Worm (Caenorhabditis elegans) whole organism, late embryonic: ENCODE measurements around the gene npp-15.
"Not testable (repeated sequence)": the region's sequence is repeated elsewhere in the genome, so short reads cannot be mapped to it uniquely, and the experiment has no call there.

Experiments used
- T23F11.4 ChIP-seq: fragments of 200-800 bp; sonication (Bioruptor generic); optimal IDR thresholded peaks from 2 replicates; lab custom pipeline; 2018; ENCODE audit warnings: mild to moderate bottlenecking, missing genetic modification characterization, missing compliant biosample characterization
- Y22D7AL.16 ChIP-seq: sonication (generic microtip); optimal IDR thresholded peaks from 2 replicates; lab custom pipeline; 2016; ENCODE audit warnings: missing genetic modification characterization, missing compliant biosample characterization
- ahr-1 ChIP-seq: sonication (generic microtip); optimal IDR thresholded peaks from 2 replicates; lab custom pipeline; 2016; ENCODE audit warnings: missing genetic modification characterization, missing compliant biosample characterization
- ama-1 ChIP-seq: fragments of 150-350 bp; optimal IDR thresholded peaks from 2 replicates; lab custom pipeline; 2014
- ceh-2 ChIP-seq: sonication (generic microtip); optimal IDR thresholded peaks from 2 replicates; lab custom pipeline; 2016; ENCODE audit warnings: missing genotype, missing genetic modification characterization, missing compliant biosample characterization
- ceh-22 ChIP-seq: sonication (generic microtip); optimal IDR thresholded peaks from 2 replicates; lab custom pipeline; 2017; ENCODE audit warnings: missing biosample characterization, missing genetic modification characterization
- ceh-24 ChIP-seq: sonication (generic microtip); optimal IDR thresholded peaks from 2 replicates; lab custom pipeline; 2016; ENCODE audit warnings: mild to moderate bottlenecking, missing genetic modification characterization, missing compliant biosample characterization
- ceh-34 ChIP-seq: sonication (generic microtip); optimal IDR thresholded peaks from 2 replicates; lab custom pipeline; 2016; ENCODE audit warnings: mild to moderate bottlenecking, missing genetic modification characterization, missing compliant biosample characterization
- ceh-45 ChIP-seq: fragments of 200-800 bp; sonication (Bioruptor generic); IDR thresholded peaks from 2 replicates; pipeline ENCODE4 v1.3.6; 2022; ENCODE audit warnings: missing genetic modification reagents, missing genetic modification characterization, missing compliant biosample characterization
- dmd-4 ChIP-seq: sonication (generic microtip); optimal IDR thresholded peaks from 2 replicates; lab custom pipeline; 2016; ENCODE audit warnings: borderline replicate concordance, missing genetic modification characterization, missing compliant biosample characterization
- elt-2 ChIP-seq: sonication (generic microtip); optimal IDR thresholded peaks from 2 replicates; lab custom pipeline; 2016; ENCODE audit warnings: missing genetic modification reagents, missing genetic modification characterization, missing compliant biosample characterization
- elt-4 ChIP-seq: sonication (generic microtip); optimal IDR thresholded peaks from 2 replicates; lab custom pipeline; 2016; ENCODE audit warnings: missing genetic modification characterization, missing compliant biosample characterization
- fkh-10 ChIP-seq: fragments of 150-350 bp; optimal IDR thresholded peaks from 2 replicates; lab custom pipeline; 2014; ENCODE audit warnings: missing biosample characterization, missing genetic modification reagents, missing genetic modification characterization
- fkh-6 ChIP-seq: sonication (generic microtip); optimal IDR thresholded peaks from 2 replicates; lab custom pipeline; 2016; ENCODE audit warnings: missing genetic modification characterization, missing compliant biosample characterization
- hlh-15 ChIP-seq: sonication (generic microtip); optimal IDR thresholded peaks from 2 replicates; lab custom pipeline; 2016; ENCODE audit warnings: missing genetic modification characterization, missing compliant biosample characterization
- lim-6 ChIP-seq: sonication (generic microtip); optimal IDR thresholded peaks from 2 replicates; lab custom pipeline; 2016; ENCODE audit warnings: missing genetic modification characterization, missing compliant biosample characterization
- madf-2 ChIP-seq: sonication (generic microtip); optimal IDR thresholded peaks from 2 replicates; lab custom pipeline; 2017; ENCODE audit warnings: missing genetic modification characterization, missing compliant biosample characterization
- mec-3 ChIP-seq: sonication (generic microtip); optimal IDR thresholded peaks from 2 replicates; lab custom pipeline; 2016; ENCODE audit warnings: borderline replicate concordance, missing genetic modification characterization, missing compliant biosample characterization
- nfya-1 ChIP-seq: sonication (generic microtip); optimal IDR thresholded peaks from 2 replicates; lab custom pipeline; 2017; ENCODE audit warnings: missing genetic modification characterization, mild to moderate bottlenecking, missing compliant biosample characterization, antibody characterized with exemption, moderate library complexity
- npax-4 ChIP-seq: sonication (generic microtip); optimal IDR thresholded peaks from 2 replicates; lab custom pipeline; 2016; ENCODE audit warnings: missing genetic modification characterization, missing compliant biosample characterization
- odd-2 ChIP-seq: sonication (generic microtip); optimal IDR thresholded peaks from 2 replicates; lab custom pipeline; 2017; ENCODE audit warnings: antibody characterized with exemption, mild to moderate bottlenecking, missing genetic modification characterization, missing compliant biosample characterization
- pat-9 ChIP-seq: fragments of 200-800 bp; sonication (Bioruptor generic); optimal IDR thresholded peaks from 2 replicates; lab custom pipeline; 2018; ENCODE audit warnings: mild to moderate bottlenecking, missing genetic modification characterization, moderate library complexity, missing compliant biosample characterization
- pha-4 ChIP-seq: fragments of 150-350 bp; optimal IDR thresholded peaks from 2 replicates; lab custom pipeline; 2018; ENCODE audit warnings: missing biosample characterization, missing genetic modification reagents, missing genetic modification characterization
- pqm-1 ChIP-seq: sonication (generic microtip); optimal IDR thresholded peaks from 2 replicates; lab custom pipeline; 2016; ENCODE audit warnings: missing genetic modification characterization, missing compliant biosample characterization
- rnt-1 ChIP-seq: sonication (generic microtip); optimal IDR thresholded peaks from 2 replicates; lab custom pipeline; 2016; ENCODE audit warnings: missing genetic modification characterization, missing compliant biosample characterization
- sox-4 ChIP-seq: sonication (generic microtip); optimal IDR thresholded peaks from 2 replicates; lab custom pipeline; 2017; ENCODE audit warnings: mild to moderate bottlenecking, missing genetic modification characterization, inconsistent platforms, missing compliant biosample characterization
- tbx-7 ChIP-seq: sonication (generic microtip); optimal IDR thresholded peaks from 2 replicates; lab custom pipeline; 2016; ENCODE audit warnings: missing genotype, missing genetic modification characterization, missing compliant biosample characterization
- ttx-3 ChIP-seq: sonication (generic microtip); optimal IDR thresholded peaks from 2 replicates; lab custom pipeline; 2016; ENCODE audit warnings: missing genetic modification reagents, missing genetic modification characterization, missing compliant biosample characterization
- unc-3 ChIP-seq, 2 experiments: fragments of 200-800 bp in 1 of 2; sonication (Bioruptor generic) in 1 of 2; sonication (generic microtip) in 1 of 2; conservative IDR thresholded peaks in 1 of 2; optimal IDR thresholded peaks in 1 of 2; 2 replicates each; pipeline versions ENCODE4 v1.3.6 to Lab custom; 2016 to 2022; ENCODE audit warnings: missing compliant biosample characterization in 2 of 2, missing genetic modification characterization in 2 of 2, missing genetic modification reagents in 1 of 2
- unc-42 ChIP-seq: sonication (generic microtip); optimal IDR thresholded peaks from 2 replicates; lab custom pipeline; 2016; ENCODE audit warnings: missing genotype, missing genetic modification characterization, missing compliant biosample characterization
- unc-55 ChIP-seq: sonication (generic microtip); optimal IDR thresholded peaks from 2 replicates; lab custom pipeline; 2017; ENCODE audit warnings: missing biosample characterization, missing genetic modification reagents, missing genetic modification characterization
- unc-86 ChIP-seq: sonication (generic microtip); optimal IDR thresholded peaks from 2 replicates; lab custom pipeline; 2016; ENCODE audit warnings: missing genetic modification characterization, missing compliant biosample characterization

Gene npp-15

ce11 chrIII:7956965-7957364, 28.1 kb downstream of the npp-15 start, which contains the start of gene C29E4.9 (continued):
- TF ChIP-seq unc-55 (GFP tag; lab: Kevin White, UChicago) = no peak

- TF ChIP-seq nfya-1 (tag; lab: Kevin White, UChicago) (peak; percentile 38), elt-4 (no peak)
These were observed 29.2 kb downstream of the npp-15 start, which contains the start of gene C29E4.11 for ce11 chrIII:7958085-7958484. TSS of gene C29E4.11 (minus strand) at chrIII:7958114.

- not testable (repeated sequence) for TF ChIP-seq ceh-22 (tag; lab: Kevin White, UChicago); unc-86; elt-4
These were observed 30.2 kb downstream of the npp-15 start, which contains the start of gene F54H12.10 for ce11 chrIII:7958922-7959609. TSS of gene F54H12.10 (minus strand) at chrIII:7958972.

ce11 chrIII:7962641-7963040, 33.8 kb downstream of the npp-15 start, which contains the start of gene F54H12.4:
TSS of gene F54H12.4 (minus strand) at chrIII:7962741.
- TF ChIP-seq pha-4, mec-3, odd-2 (tag; lab: Kevin White, UChicago): not testable (repeated sequence)

ce11 chrIII:7964281-7964680, 35.4 kb downstream of the npp-15 start, which contains the start of gene F54H12.2:
TSS of gene F54H12.2 (plus strand) at chrIII:7964581.
- TF ChIP-seq Y22D7AL.16 (tag; lab: Kevin White, UChicago); ceh-34; pha-4 (tag; lab: Kevin White, UChicago): not testable (repeated sequence)
- TF ChIP-seq, all 69 proteins: peak for 0; not testable (repeated sequence) for 69

- TF ChIP-seq Y22D7AL.16 (tag; lab: Kevin White, UChicago) (no peak), T23F11.4 (GFP tag; lab: Kevin White, UChicago) (no peak), ttx-3 (tag; lab: Kevin White, UChicago) (no peak), ahr-1 (tag; lab: Kevin White, UChicago) (no peak), nfya-1 (tag; lab: Kevin White, UChicago) (no peak), lim-6 (tag; lab: Kevin White, UChicago) (no peak), unc-3 (GFP tag; conservative IDR thresholded peaks at IDR 0.05; lab: Robert Waterston, UW) (no peak), unc-3 (tag; optimal IDR thresholded peaks at IDR 0.05; lab: Kevin White, UChicago) (no peak), rnt-1 (no peak), fkh-6 (no peak), elt-4 (no peak), mec-3 (tag; lab: Kevin White, UChicago) (no peak), elt-2 (tag; lab: Kevin White, UChicago) (no peak), pat-9 (tag; lab: Kevin White, UChicago) (no peak), ceh-24 (no peak), fkh-10 (GFP tag; lab: Kevin White, UChicago) (no peak), madf-2 (no peak), sox-4 (no peak)
- TF ChIP-seq, all 69 proteins: peak for 0
These were observed 40.3 kb downstream of the npp-15 start, which contains the start of the genes F54H12.8 and F54H12.7 for ce11 chrIII:7969121-7969520. TSS of gene F54H12.8 (minus strand) at chrIII:7969221. TSS of gene F54H12.7 (plus strand) at chrIII:7969349.

- TF ChIP-seq ceh-22 (tag; lab: Kevin White, UChicago) (no peak), ceh-45 (GFP tag; lab: Robert Waterston, UW) (no peak), elt-2 (tag; lab: Kevin White, UChicago) (no peak), ceh-2 (no peak), pqm-1 (no peak), tbx-7 (tag; lab: Kevin White, UChicago) (no peak), madf-2 (no peak), hlh-15 (no peak), nfya-1 (tag; lab: Kevin White, UChicago) (no peak), unc-55 (GFP tag; lab: Kevin White, UChicago) (no peak), unc-42 (tag; lab: Kevin White, UChicago) (no peak), dmd-4 (no peak), npax-4 (tag; lab: Kevin White, UChicago) (no peak), ama-1 (lab: Kevin White, UChicago) (no peak)
These were observed 43.2 kb downstream of the npp-15 start, which contains the start of gene F54H12.5 for ce11 chrIII:7972061-7972460. TSS of gene F54H12.5 (minus strand) at chrIII:7972161.
